Fruit fly (Drosophila melanogaster) S2 (cell line): ENCODE data around the gene Gat.

Experiments used
- CG8478 ChIP-seq: fragments of >200 bp; optimal IDR thresholded peaks from 2 replicates; lab custom pipeline; 2018
- CTCF ChIP-seq, 2 experiments: fragments of >200 bp; optimal IDR thresholded peaks; 2 replicates each; lab custom pipeline; 2018

- TF ChIP-seq CG8478 = no peak
- TF ChIP-seq CTCF (optimal IDR thresholded peaks at IDR 0.05; lab: Kevin White, UChicago) = no peak
These were observed 41.5 kb downstream of the Gat start, which contains the start of gene CG11360 for dm6 chr4:670905-671419.
